Fruit fly (Drosophila melanogaster): ENCODE data around the gene CG12708.

The CG12708 gene

dm6 chrX:15633313-15633727 is 42.0 kb upstream of the CG12708 start, which contains the start of gene sog (continued):
- TF ChIP-seq hb (GFP tag; IDR thresholded peaks at IDR 0.05; ENCODE audit: partially characterized antibody) (no peak), bab2 (GFP tag; optimal IDR thresholded peaks at IDR 0.05) (no peak), CG14965 (GFP tag; optimal IDR thresholded peaks at IDR 0.05; ENCODE audit: borderline replicate concordance) (no peak), GATAe (GFP tag; conservative IDR thresholded peaks at IDR 0.05) (no peak), CG4617 (GFP tag; optimal IDR thresholded peaks at IDR 0.05; ENCODE audit: borderline replicate concordance) (no peak), CG14014 (GFP tag; IDR thresholded peaks at IDR 0.05) (no peak), gem (tag; optimal IDR thresholded peaks at IDR 0.05) (no peak), p53 (GFP tag; optimal IDR thresholded peaks at IDR 0.05) (no peak), mam (GFP tag; optimal IDR thresholded peaks at IDR 0.05) (no peak), CG15601 (tag; optimal IDR thresholded peaks at IDR 0.05) (no peak), pita (GFP tag; optimal IDR thresholded peaks at IDR 0.05) (no peak), tna (GFP tag; IDR thresholded peaks at IDR 0.05; ENCODE audit: partially characterized antibody) (no peak), Six4 (GFP tag; optimal IDR thresholded peaks at IDR 0.05) (no peak), Hr3 (GFP tag; optimal IDR thresholded peaks at IDR 0.05) (no peak), stwl (tag; optimal IDR thresholded peaks at IDR 0.05) (no peak), HLH4C (GFP tag; IDR thresholded peaks at IDR 0.05; ENCODE audit: partially characterized antibody) (no peak), Myb (GFP tag; optimal IDR thresholded peaks at IDR 0.05) (no peak), Opbp (GFP tag; IDR thresholded peaks at IDR 0.05; ENCODE audit: partially characterized antibody) (no peak), schlank (tag; optimal IDR thresholded peaks at IDR 0.05) (no peak), nerfin-2 (GFP tag; IDR thresholded peaks at IDR 0.05; ENCODE audit: partially characterized antibody) (no peak), CG5245 (GFP tag; optimal IDR thresholded peaks at IDR 0.05) (no peak), CoRest (tag; optimal IDR thresholded peaks at IDR 0.05) (no peak), CG9437 (GFP tag; optimal IDR thresholded peaks at IDR 0.05) (peak; percentile 31), CG33557 (GFP tag; optimal IDR thresholded peaks at IDR 0.05) (no peak), MBD-R2 (GFP tag; IDR thresholded peaks at IDR 0.05) (no peak), dmrt99B (tag; optimal IDR thresholded peaks at IDR 0.05) (no peak), sc (optimal IDR thresholded peaks at IDR 0.05) (no peak), sc (GFP tag; optimal IDR thresholded peaks at IDR 0.05) (no peak), en (GFP tag; optimal IDR thresholded peaks at IDR 0.05) (no peak), aop (GFP tag; IDR thresholded peaks at IDR 0.05) (no peak), klu (GFP tag; IDR thresholded peaks at IDR 0.05) (no peak), pum (GFP tag; optimal IDR thresholded peaks at IDR 0.05) (no peak), Atf6 (GFP tag; IDR thresholded peaks at IDR 0.05) (0 out of 2 replicates have a peak, but pooled peaks have one; percentile 16), CG6689 (GFP tag; IDR thresholded peaks at IDR 0.05) (0 out of 2 replicates have a peak, but pooled peaks have one; percentile 27), chm (GFP tag; IDR thresholded peaks at IDR 0.05) (peak; percentile 63; the same call in 1 of the 2 replicates), CG2199 (GFP tag; IDR thresholded peaks at IDR 0.05) (no peak), CG16779 (GFP tag; IDR thresholded peaks at IDR 0.05) (no peak), CG9932 (GFP tag; IDR thresholded peaks at IDR 0.05) (peak; percentile 26; the same call in 1 of the 2 replicates), CG34422 (GFP tag; IDR thresholded peaks at IDR 0.05) (no peak), sim (GFP tag; IDR thresholded peaks at IDR 0.05) (no peak), CG8765 (GFP tag; IDR thresholded peaks at IDR 0.05) (no peak), Med (GFP tag) (peak; percentile 72), stc (GFP tag; IDR thresholded peaks at IDR 0.05) (no peak), CG6765 (GFP tag; optimal IDR thresholded peaks at IDR 0.05) (no peak), Blimp-1 (GFP tag; optimal IDR thresholded peaks at IDR 0.05) (no peak), Doc2 (GFP tag; IDR thresholded peaks at IDR 0.05) (no peak), CG18599 (GFP tag; optimal IDR thresholded peaks at IDR 0.05) (no peak), CG31365 (tag; optimal IDR thresholded peaks at IDR 0.05) (no peak), CG10654 (GFP tag; optimal IDR thresholded peaks at IDR 0.05) (no peak), CG1024 (GFP tag; IDR thresholded peaks at IDR 0.05) (no peak), TFAM (GFP tag; optimal IDR thresholded peaks at IDR 0.05) (no peak), lab (GFP tag; optimal IDR thresholded peaks at IDR 0.05) (peak; percentile 22)
